Worm (Caenorhabditis elegans) whole organism, midembryonic: ENCODE data around the gene srx-78.

ENCODE experiments used
- T22C8.4 ChIP-seq: fragments of 200-800 bp; sonication (Bioruptor generic); IDR thresholded peaks from 2 replicates; pipeline ENCODE4 v1.3.6; 2022; ENCODE audit warnings: missing genetic modification characterization, missing compliant biosample characterization
- cog-1 ChIP-seq: sonication (generic microtip); optimal IDR thresholded peaks from 2 replicates; lab custom pipeline; 2016; ENCODE audit warnings: missing genetic modification characterization, missing compliant biosample characterization
- flt-1 ChIP-seq: fragments of 200-800 bp; sonication (Bioruptor generic); IDR thresholded peaks from 2 replicates; pipeline ENCODE4 v1.3.6; 2022; ENCODE audit warnings: missing genetic modification characterization, missing compliant biosample characterization
- klf-2 ChIP-seq: fragments of 200-800 bp; sonication (Bioruptor generic); conservative IDR thresholded peaks from 2 replicates; pipeline ENCODE4 v1.3.6; 2022; ENCODE audit warnings: missing genetic modification reagents, missing genetic modification characterization, missing compliant biosample characterization
- med-1 ChIP-seq: sonication (generic microtip); optimal IDR thresholded peaks from 2 replicates; lab custom pipeline; 2017; ENCODE audit warnings: missing genetic modification characterization, mild to moderate bottlenecking, missing compliant biosample characterization, antibody characterized with exemption, missing genetic modification reagents; ENCODE audit not compliant: insufficient read depth
- ref-1 ChIP-seq: fragments of 200-800 bp; sonication (Bioruptor generic); conservative IDR thresholded peaks from 2 replicates; pipeline ENCODE4 v1.3.6; 2022; ENCODE audit warnings: missing genetic modification reagents, missing genetic modification characterization, missing compliant biosample characterization
- tab-1 ChIP-seq: fragments of 200-800 bp; sonication (Bioruptor generic); IDR thresholded peaks from 2 replicates; pipeline ENCODE4 v1.3.6; 2022; ENCODE audit warnings: missing genetic modification characterization, missing compliant biosample characterization
- ztf-23 ChIP-seq: fragments of 200-800 bp; sonication (Bioruptor generic); IDR thresholded peaks from 2 replicates; pipeline ENCODE4 v1.3.6; 2022; ENCODE audit warnings: missing genetic modification reagents, missing genetic modification characterization, missing compliant biosample characterization
- ztf-29 ChIP-seq: fragments of 200-800 bp; sonication (Bioruptor generic); IDR thresholded peaks from 2 replicates; pipeline ENCODE4 v1.3.6; 2022; ENCODE audit warnings: missing genetic modification reagents, missing genetic modification characterization, missing compliant biosample characterization

srx-78 gene

ce11 chrV:15094749-15095148, at the start of gene srx-78:
TSS of gene srx-78 (plus strand) at chrV:15095049.
- no peak for TF ChIP-seq ztf-23
- TF ChIP-seq ref-1: no peak
- TF ChIP-seq tab-1 (GFP tag; lab: Robert Waterston, UW): no peak
- TF ChIP-seq T22C8.4 (GFP tag; lab: Robert Waterston, UW): no peak
- no peak for TF ChIP-seq klf-2 (GFP tag; lab: Robert Waterston, UW)
- TF ChIP-seq cog-1: no peak
- no peak for TF ChIP-seq flt-1 (GFP tag; lab: Robert Waterston, UW)
- TF ChIP-seq med-1: no peak
- no peak for TF ChIP-seq ztf-29

- TF ChIP-seq ref-1 (no peak), med-1 (no peak), cog-1 (no peak), tab-1 (GFP tag; lab: Robert Waterston, UW) (no peak), klf-2 (GFP tag; lab: Robert Waterston, UW) (no peak), flt-1 (GFP tag; lab: Robert Waterston, UW) (no peak)
Observed at ce11 chrV:15048107-15048506, 46.7 kb upstream of the srx-78 start, which contains the start of gene sdc-3. TSS of gene sdc-3 (minus strand) at chrV:15048207.

- no peak for TF ChIP-seq flt-1 (GFP tag; lab: Robert Waterston, UW)
Observed at ce11 chrV:15051720-15052119, 43.1 kb upstream of the srx-78 start.

- no peak for TF ChIP-seq tab-1 (GFP tag; lab: Robert Waterston, UW)
- TF ChIP-seq flt-1 (GFP tag; lab: Robert Waterston, UW): no peak
- no peak for TF ChIP-seq T22C8.4 (GFP tag; lab: Robert Waterston, UW)
- no peak for TF ChIP-seq ztf-29
- no peak for TF ChIP-seq ztf-23
- TF ChIP-seq cog-1: no peak
- TF ChIP-seq klf-2 (GFP tag; lab: Robert Waterston, UW): no peak
Observed at ce11 chrV:15052368-15052767, 42.5 kb upstream of the srx-78 start, which contains the start of the genes fbxa-82 and C25D7.5. TSS of gene fbxa-82 (minus strand) at chrV:15052530. TSS of gene C25D7.5 (plus strand) at chrV:15052650.

- TF ChIP-seq flt-1 (GFP tag; lab: Robert Waterston, UW): no peak
- TF ChIP-seq tab-1 (GFP tag; lab: Robert Waterston, UW): no peak
- no peak for TF ChIP-seq med-1
- no peak for TF ChIP-seq cog-1
- no peak for TF ChIP-seq ztf-23
- TF ChIP-seq klf-2 (GFP tag; lab: Robert Waterston, UW): no peak
- no peak for TF ChIP-seq ztf-29
- no peak for TF ChIP-seq ref-1
- TF ChIP-seq T22C8.4 (GFP tag; lab: Robert Waterston, UW): no peak
Observed at ce11 chrV:15054733-15055132, 40.1 kb upstream of the srx-78 start.

- TF ChIP-seq T22C8.4 (GFP tag; lab: Robert Waterston, UW) (no peak), tab-1 (GFP tag; lab: Robert Waterston, UW) (no peak), flt-1 (GFP tag; lab: Robert Waterston, UW) (no peak), klf-2 (GFP tag; lab: Robert Waterston, UW) (no peak), ztf-23 (no peak), med-1 (no peak), ref-1 (no peak), cog-1 (no peak), ztf-29 (no peak)
Observed at ce11 chrV:15055873-15056272, 39.0 kb upstream of the srx-78 start, which contains the start of gene C25D7.16. TSS of gene C25D7.16 (plus strand) at chrV:15056173.

ce11 chrV:15056346-15056839, 38.5 kb upstream of the srx-78 start:
- TF ChIP-seq tab-1 (GFP tag; lab: Robert Waterston, UW) (no peak), ref-1 (no peak), ztf-23 (no peak), med-1 (no peak), klf-2 (GFP tag; lab: Robert Waterston, UW) (no peak), flt-1 (GFP tag; lab: Robert Waterston, UW) (no peak), ztf-29 (no peak), T22C8.4 (GFP tag; lab: Robert Waterston, UW) (no peak), cog-1 (no peak)

- no peak for TF ChIP-seq ref-1
Observed at ce11 chrV:15057724-15058123, 37.1 kb upstream of the srx-78 start.

- TF ChIP-seq med-1: no peak
- TF ChIP-seq cog-1: no peak
- TF ChIP-seq flt-1 (GFP tag; lab: Robert Waterston, UW): no peak
- TF ChIP-seq ztf-29: no peak
- TF ChIP-seq klf-2 (GFP tag; lab: Robert Waterston, UW): no peak
- no peak for TF ChIP-seq ref-1
- no peak for TF ChIP-seq ztf-23
- TF ChIP-seq tab-1 (GFP tag; lab: Robert Waterston, UW): no peak
- TF ChIP-seq T22C8.4 (GFP tag; lab: Robert Waterston, UW): no peak
Observed at ce11 chrV:15058423-15058822, 36.4 kb upstream of the srx-78 start.

- TF ChIP-seq tab-1 (GFP tag; lab: Robert Waterston, UW) (no peak), med-1 (no peak), klf-2 (GFP tag; lab: Robert Waterston, UW) (no peak), flt-1 (GFP tag; lab: Robert Waterston, UW) (no peak), ztf-23 (no peak)
Observed at ce11 chrV:15058965-15059364, 35.9 kb upstream of the srx-78 start.

- TF ChIP-seq T22C8.4 (GFP tag; lab: Robert Waterston, UW) (no peak), klf-2 (GFP tag; lab: Robert Waterston, UW) (no peak), ref-1 (no peak), cog-1 (no peak)
Observed at ce11 chrV:15059534-15059933, 35.3 kb upstream of the srx-78 start, which contains the start of the genes mcm-3 and C25D7.15. TSS of gene mcm-3 (minus strand) at chrV:15059599. TSS of gene C25D7.15 (plus strand) at chrV:15059808.
